Fruit fly (Drosophila melanogaster) whole organism, wandering third instar larva: ENCODE results near the gene CG10226.

Source experiments
- Abd-B ChIP-seq: fragments of >200 bp; optimal IDR thresholded peaks from 2 replicates; lab custom pipeline; 2017; ENCODE audit warnings: missing biosample characterization, missing genetic modification characterization
- CG32264 ChIP-seq: fragments of 200-800 bp; sonication (Bioruptor generic); optimal IDR thresholded peaks from 2 replicates; lab custom pipeline; 2016; ENCODE audit warnings: missing biosample characterization, missing genetic modification characterization
- CG9705 ChIP-seq: fragments of 200-800 bp; sonication (Bioruptor generic); optimal IDR thresholded peaks from 2 replicates; lab custom pipeline; 2018; ENCODE audit warnings: missing biosample characterization, mild to moderate bottlenecking, missing genetic modification characterization
- CrebA ChIP-seq: fragments of 200-800 bp; sonication (Bioruptor generic); optimal IDR thresholded peaks from 2 replicates; lab custom pipeline; 2016; ENCODE audit warnings: missing biosample characterization, mild to moderate bottlenecking, missing genetic modification characterization, borderline replicate concordance
- Dfd ChIP-seq: fragments of >200 bp; optimal IDR thresholded peaks from 2 replicates; lab custom pipeline; 2017; ENCODE audit warnings: missing biosample characterization, missing genetic modification characterization
- Dif ChIP-seq: fragments of 200-275, 200-300 bp; sonication (Bioruptor generic); optimal IDR thresholded peaks from 2 replicates; lab custom pipeline; 2018; ENCODE audit warnings: missing biosample characterization, missing genetic modification characterization; ENCODE audit not compliant: partially characterized antibody
- GATAd ChIP-seq: sonication (Bioruptor generic); optimal IDR thresholded peaks from 2 replicates; lab custom pipeline; 2016; ENCODE audit warnings: missing biosample characterization, missing genetic modification characterization
- HLH106 ChIP-seq: fragments of 200-800 bp; optimal IDR thresholded peaks from 3 replicates; lab custom pipeline; 2019; ENCODE audit warnings: missing biosample characterization, mild to moderate bottlenecking, missing genetic modification characterization, moderate library complexity
- Hnf4 ChIP-seq: fragments of 200-800 bp; sonication (Bioruptor generic); optimal IDR thresholded peaks from 2 replicates; lab custom pipeline; 2016; ENCODE audit warnings: missing biosample characterization, mild to moderate bottlenecking, missing genetic modification characterization
- Hr78 ChIP-seq: fragments of >200 bp; optimal IDR thresholded peaks from 2 replicates; lab custom pipeline; 2017; ENCODE audit warnings: missing biosample characterization, missing genetic modification characterization
- Hr83 ChIP-seq: fragments of 200-300 bp; sonication (Bioruptor generic); optimal IDR thresholded peaks from 2 replicates; lab custom pipeline; 2016; ENCODE audit warnings: missing biosample characterization, mild to moderate bottlenecking, missing genetic modification characterization, moderate library complexity; ENCODE audit not compliant: poor library complexity, severe bottlenecking
- Jra ChIP-seq: sonication (Bioruptor generic); optimal IDR thresholded peaks from 2 replicates; lab custom pipeline; 2016; ENCODE audit warnings: missing biosample characterization, missing genetic modification characterization
- Mio ChIP-seq: sonication (Bioruptor generic); optimal IDR thresholded peaks from 2 replicates; lab custom pipeline; 2016; ENCODE audit warnings: missing biosample characterization, missing genetic modification characterization
- Myc ChIP-seq: fragments of >200 bp; optimal IDR thresholded peaks from 2 replicates; lab custom pipeline; 2017
- N ChIP-seq: fragments of >200 bp; optimal IDR thresholded peaks from 2 replicates; lab custom pipeline; 2018; ENCODE audit warnings: missing biosample characterization, missing external identifiers, missing genetic modification characterization
- OdsH ChIP-seq: fragments of 200-800 bp; sonication (Bioruptor generic); optimal IDR thresholded peaks from 2 replicates; lab custom pipeline; 2016; ENCODE audit warnings: missing biosample characterization, mild to moderate bottlenecking, missing genetic modification characterization
- Rel ChIP-seq, 2 experiments: fragments of 200-800 bp; sonication (Bioruptor generic) in 1 of 2; optimal IDR thresholded peaks; 2 replicates in 1 of 2; 3 replicates in 1 of 2; lab custom pipeline; 2016 to 2019; ENCODE audit warnings: mild to moderate bottlenecking in 2 of 2, missing biosample characterization in 2 of 2, missing genetic modification characterization in 2 of 2, moderate library complexity in 1 of 2
- Sp1 ChIP-seq: fragments of 200-800 bp; sonication (Bioruptor generic); optimal IDR thresholded peaks from 3 replicates; lab custom pipeline; 2019; ENCODE audit warnings: missing biosample characterization, mild to moderate bottlenecking, missing genetic modification characterization, moderate library complexity
- Vsx2 ChIP-seq: fragments of 200-300, 225-300 bp; sonication (Bioruptor generic); optimal IDR thresholded peaks from 2 replicates; lab custom pipeline; 2018; ENCODE audit warnings: missing biosample characterization, missing genetic modification characterization; ENCODE audit not compliant: partially characterized antibody
- br ChIP-seq: fragments of 200-800 bp; sonication (Bioruptor generic); optimal IDR thresholded peaks from 2 replicates; lab custom pipeline; 2016; ENCODE audit warnings: missing biosample characterization, missing genetic modification characterization
- brk ChIP-seq: fragments of 200-800 bp; sonication (Bioruptor generic); optimal IDR thresholded peaks from 2 replicates; lab custom pipeline; 2016; ENCODE audit warnings: missing biosample characterization, mild to moderate bottlenecking, missing genetic modification characterization
- dl ChIP-seq, 2 experiments: fragments of 175-275, 200-275 bp in 1 of 2; fragments of 200-275 bp in 1 of 2; sonication (Bioruptor generic); optimal IDR thresholded peaks; lab custom pipeline; 2018; ENCODE audit warnings: mild to moderate bottlenecking in 2 of 2, missing biosample characterization in 2 of 2, missing genetic modification characterization in 2 of 2, moderate library complexity in 2 of 2; ENCODE audit not compliant: partially characterized antibody in 2 of 2, insufficient read depth in 1 of 2
- dmrt93B ChIP-seq: fragments of 200-800 bp; sonication (Bioruptor generic); optimal IDR thresholded peaks from 2 replicates; lab custom pipeline; 2018; ENCODE audit warnings: missing biosample characterization, mild to moderate bottlenecking, missing genetic modification characterization
- dsf ChIP-seq: sonication (Bioruptor generic); optimal IDR thresholded peaks from 2 replicates; lab custom pipeline; 2016; ENCODE audit warnings: missing biosample characterization, missing genetic modification characterization, borderline replicate concordance
- ey ChIP-seq: fragments of 200-800 bp; sonication (Bioruptor generic); optimal IDR thresholded peaks from 2 replicates; lab custom pipeline; 2016; ENCODE audit warnings: missing biosample characterization, missing genetic modification characterization
- foxo ChIP-seq, 2 experiments: fragments of 200-800 bp; sonication (Bioruptor generic); optimal IDR thresholded peaks; 2 replicates in 1 of 2; 3 replicates in 1 of 2; lab custom pipeline; 2016 to 2017; ENCODE audit warnings: missing biosample characterization in 2 of 2, missing genetic modification characterization in 2 of 2
- fru ChIP-seq: fragments of 200-800 bp; sonication (Bioruptor generic); optimal IDR thresholded peaks from 3 replicates; lab custom pipeline; 2016; ENCODE audit warnings: missing biosample characterization, mild to moderate bottlenecking, missing genetic modification characterization
- h ChIP-seq: fragments of 200-800 bp; sonication (Bioruptor generic); optimal IDR thresholded peaks from 3 replicates; lab custom pipeline; 2016; ENCODE audit warnings: missing biosample characterization, mild to moderate bottlenecking, missing genetic modification characterization
- jim ChIP-seq: fragments of 175-275, 200-325 bp; sonication (Bioruptor generic); optimal IDR thresholded peaks from 2 replicates; lab custom pipeline; 2016; ENCODE audit warnings: missing biosample characterization, mild to moderate bottlenecking, missing genetic modification characterization
- lola ChIP-seq: fragments of >200 bp; optimal IDR thresholded peaks from 2 replicates; lab custom pipeline; 2017; ENCODE audit warnings: missing biosample characterization, missing genetic modification characterization
- pan ChIP-seq: fragments of >200 bp; optimal IDR thresholded peaks from 2 replicates; lab custom pipeline; 2017
- psq ChIP-seq: fragments of 200-800 bp; sonication (Bioruptor generic); optimal IDR thresholded peaks from 3 replicates; lab custom pipeline; 2017; ENCODE audit warnings: missing biosample characterization, mild to moderate bottlenecking, missing genetic modification characterization, moderate library complexity
- rgr ChIP-seq: fragments of 200-800 bp; sonication (Bioruptor generic); optimal IDR thresholded peaks from 3 replicates; lab custom pipeline; 2016; ENCODE audit warnings: missing biosample characterization, mild to moderate bottlenecking, missing genetic modification characterization
- sage ChIP-seq: fragments of 200-800 bp; sonication (Bioruptor generic); optimal IDR thresholded peaks from 2 replicates; lab custom pipeline; 2016; ENCODE audit warnings: missing biosample characterization, mild to moderate bottlenecking, missing genetic modification characterization
- sv ChIP-seq: fragments of 200-800 bp; sonication (Bioruptor generic); optimal IDR thresholded peaks from 3 replicates; lab custom pipeline; 2016; ENCODE audit warnings: missing biosample characterization, missing genetic modification characterization
- tai ChIP-seq: sonication (Bioruptor generic); optimal IDR thresholded peaks from 2 replicates; lab custom pipeline; 2016; ENCODE audit warnings: missing biosample characterization, missing genetic modification characterization
- usp ChIP-seq: fragments of >200 bp; optimal IDR thresholded peaks from 2 replicates; lab custom pipeline; 2017; ENCODE audit warnings: missing biosample characterization, missing genetic modification characterization
- woc ChIP-seq: sonication (Bioruptor generic); optimal IDR thresholded peaks from 2 replicates; lab custom pipeline; 2016; ENCODE audit warnings: missing biosample characterization, mild to moderate bottlenecking, missing genetic modification characterization

The CG10226 gene

DNA sequence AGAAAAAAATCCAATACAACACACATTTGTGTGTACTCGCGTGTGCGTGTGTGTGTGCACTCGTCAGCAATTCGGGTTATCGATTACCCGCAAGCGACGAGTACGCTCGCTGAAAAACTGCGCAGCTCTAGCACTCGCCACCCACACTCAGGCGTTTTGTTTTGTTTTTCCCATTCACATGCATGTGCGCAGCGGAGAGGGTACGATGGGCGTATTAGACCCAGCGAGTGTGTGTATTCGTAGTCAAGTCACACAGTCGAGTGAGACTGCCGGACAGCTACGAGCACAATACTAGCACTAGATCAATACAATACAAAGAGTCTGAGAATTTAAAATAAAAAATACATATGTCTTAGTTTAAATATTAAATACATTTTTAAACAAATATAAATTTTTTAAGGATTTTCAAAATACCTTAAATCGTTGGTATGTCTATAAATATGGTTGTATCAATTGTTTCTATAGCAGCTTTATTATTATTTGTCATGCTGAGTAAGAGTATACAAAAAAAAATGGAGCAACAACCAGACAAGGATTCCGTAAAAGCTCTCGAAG is 54.9 kb downstream of the CG10226 start, which contains the start of the genes D19B and CG43293:
TSS of gene D19B (minus strand) at position 37 of the 555 bp plus-strand sequence.
TSS of gene CG43293 (plus strand) at position 306 of the 555 bp plus-strand sequence.
- TF ChIP-seq Sp1 (GFP tag; lab: Kevin White, UChicago) (peak; percentile 74), HLH106 (peak; percentile 77), tai (GFP tag; lab: Kevin White, UChicago) (no peak), rgr (GFP tag; lab: Kevin White, UChicago) (peak; percentile 93), pan (lab: Kevin White, UChicago) (no peak), lola (no peak), dl (GFP tag; optimal IDR thresholded peaks at IDR 0.05; lab: Kevin White, UChicago; ENCODE audit: insufficient read depth in 1 of 2, partially characterized antibody in 2 of 2) (no peak), Hr83 (GFP tag; lab: Kevin White, UChicago) (peak; percentile 99), Dif (peak; percentile 60), Myc (lab: Kevin White, UChicago) (peak; percentile 78), fru (GFP tag; lab: Kevin White, UChicago) (peak; percentile 80), brk (GFP tag; lab: Kevin White, UChicago) (no peak), CG32264 (GFP tag; lab: Kevin White, UChicago) (peak; percentile 54), Vsx2 (no peak), foxo (GFP tag; optimal IDR thresholded peaks at IDR 0.05; lab: Kevin White, UChicago) (peak in 1 of 2 experiments; percentile 91), sage (GFP tag; lab: Kevin White, UChicago) (no peak), Abd-B (GFP tag; lab: Kevin White, UChicago) (no peak), h (GFP tag; lab: Kevin White, UChicago) (peak; percentile 87), Jra (GFP tag; lab: Kevin White, UChicago) (no peak), Dfd (GFP tag; lab: Kevin White, UChicago) (no peak), Rel (GFP tag; optimal IDR thresholded peaks at IDR 0.05; lab: Kevin White, UChicago) (no peak), Rel (tag; optimal IDR thresholded peaks at IDR 0.05; lab: Kevin White, UChicago) (peak; percentile 92), jim (peak; percentile 96), OdsH (peak; percentile 81), woc (peak; percentile 91), Hnf4 (no peak), GATAd (GFP tag; lab: Kevin White, UChicago) (peak; percentile 70), CrebA (no peak), CG9705 (GFP tag; lab: Kevin White, UChicago) (peak; percentile 52), psq (GFP tag; lab: Kevin White, UChicago) (peak; percentile 85), br (peak; percentile 82), usp (GFP tag; lab: Kevin White, UChicago) (no peak), N (no peak), ey (GFP tag; lab: Kevin White, UChicago) (peak; percentile 80), Mio (peak; percentile 3), dsf (GFP tag; lab: Kevin White, UChicago) (no peak), dmrt93B (peak; percentile 47), sv (GFP tag; lab: Kevin White, UChicago) (peak; percentile 79), Hr78 (no peak)
